Worm (Caenorhabditis elegans) whole organism, mixed stage, embryonic: ENCODE measurements around the gene txdc-9.

Source experiments
- bed-3 ChIP-seq: fragments of 200-800 bp; sonication (Bioruptor generic); optimal IDR thresholded peaks from 3 replicates; lab custom pipeline; 2018; ENCODE audit warnings: mild to moderate bottlenecking, missing genetic modification characterization, moderate library complexity, missing compliant biosample characterization
- lin-13 ChIP-seq: fragments of 150-350 bp; optimal IDR thresholded peaks from 2 replicates; lab custom pipeline; 2014; ENCODE audit warnings: missing biosample characterization, missing genetic modification characterization
- lsy-2 ChIP-seq: fragments of 150-350 bp; optimal IDR thresholded peaks from 2 replicates; lab custom pipeline; 2014; ENCODE audit warnings: missing biosample characterization, missing genetic modification characterization
- nhr-12 ChIP-seq: fragments of 150-350 bp; optimal IDR thresholded peaks from 2 replicates; lab custom pipeline; 2014; ENCODE audit warnings: missing biosample characterization, missing genetic modification characterization
- nhr-237 ChIP-seq: fragments of 150-350 bp; optimal IDR thresholded peaks from 2 replicates; lab custom pipeline; 2014; ENCODE audit warnings: missing biosample characterization, missing genetic modification characterization
- pha-4 ChIP-seq: fragments of 150-350 bp; optimal IDR thresholded peaks from 2 replicates; lab custom pipeline; 2018; ENCODE audit warnings: missing biosample characterization, missing genetic modification reagents, missing genetic modification characterization
- sptf-1 ChIP-seq: sonication (generic microtip); optimal IDR thresholded peaks from 2 replicates; lab custom pipeline; 2017; ENCODE audit warnings: mild to moderate bottlenecking, missing genetic modification characterization, moderate library complexity, missing compliant biosample characterization
- unc-120 ChIP-seq: sonication (generic microtip); optimal IDR thresholded peaks from 2 replicates; lab custom pipeline; 2017; ENCODE audit warnings: missing genetic modification characterization, missing compliant biosample characterization; ENCODE audit not compliant: poor library complexity, severe bottlenecking
- unc-39 ChIP-seq: fragments of 150-350 bp; optimal IDR thresholded peaks from 2 replicates; lab custom pipeline; 2014; ENCODE audit warnings: missing biosample characterization, missing genetic modification characterization

ce11 chrIII:6454183-6454582, 22.2 kb downstream of the txdc-9 start, which contains the start of gene jhdm-1:
- no peak for TF ChIP-seq unc-120 (tag; lab: Kevin White, UChicago)
- TF ChIP-seq nhr-237 (tag; lab: Kevin White, UChicago): no peak
- TF ChIP-seq nhr-12 (tag; lab: Kevin White, UChicago): no peak
- no peak for TF ChIP-seq unc-39
- TF ChIP-seq lin-13: no peak
- TF ChIP-seq pha-4 (tag; lab: Kevin White, UChicago): no peak
- TF ChIP-seq sptf-1 (tag; lab: Kevin White, UChicago): no peak
- TF ChIP-seq bed-3: no peak
- no peak for TF ChIP-seq lsy-2 (tag; lab: Kevin White, UChicago)
